Worm (Caenorhabditis elegans) whole organism, L4 larva: Measurements from ENCODE around the gene gop-2.

Source experiments
- D1046.2 ChIP-seq: fragments of 200-800 bp; sonication (Bioruptor generic); IDR thresholded peaks from 2 replicates; pipeline ENCODE4 v1.3.6; 2022; ENCODE audit warnings: missing genetic modification characterization, missing compliant biosample characterization
- F10B5.3 ChIP-seq: sonication (generic microtip); optimal IDR thresholded peaks from 2 replicates; lab custom pipeline; 2016; ENCODE audit warnings: mild to moderate bottlenecking, missing genetic modification characterization, missing compliant biosample characterization
- F44E2.7 ChIP-seq: fragments of 200-800 bp; sonication (Bioruptor generic); IDR thresholded peaks from 2 replicates; pipeline ENCODE4 v2.1.2; 2022; ENCODE audit warnings: missing genetic modification characterization, missing compliant biosample characterization
- R02D3.7 ChIP-seq: fragments of 150-350 bp; sonication (generic microtip); optimal IDR thresholded peaks from 3 replicates; lab custom pipeline; 2014; ENCODE audit warnings: missing biosample characterization, missing genetic modification characterization
- T20F7.1 ChIP-seq: fragments of 200-800 bp; sonication (Bioruptor generic); optimal IDR thresholded peaks from 2 replicates; lab custom pipeline; 2018; ENCODE audit warnings: mild to moderate bottlenecking, missing genetic modification characterization, missing compliant biosample characterization
- Y105C5A.15 ChIP-seq: fragments of 200-800 bp; sonication (Bioruptor generic); IDR thresholded peaks from 2 replicates; pipeline ENCODE4 v1.3.6; 2022; ENCODE audit warnings: missing genetic modification characterization, missing compliant biosample characterization
- Y48G9A.11 ChIP-seq: fragments of 200-800 bp; sonication (Bioruptor generic); IDR thresholded peaks from 2 replicates; pipeline ENCODE4 v1.3.6; 2022; ENCODE audit warnings: missing genetic modification reagents, missing genetic modification characterization, missing compliant biosample characterization
- ZK546.5 ChIP-seq, 2 experiments: sonication (generic microtip); optimal IDR thresholded peaks; 2 replicates each; lab custom pipeline; 2017; ENCODE audit warnings: missing biosample characterization in 2 of 2, missing genetic modification characterization in 2 of 2
- aha-1 ChIP-seq: fragments of 150-350 bp; peaks from one replicate; lab custom pipeline; 2014; ENCODE audit warnings: missing biosample characterization, missing genetic modification characterization
- ama-1 ChIP-seq: fragments of 150-350 bp; optimal IDR thresholded peaks from 2 replicates; lab custom pipeline; 2014; ENCODE audit warnings: inconsistent platforms, mixed read lengths
- attf-4 ChIP-seq: sonication (generic microtip); optimal IDR thresholded peaks from 3 replicates; lab custom pipeline; 2017; ENCODE audit warnings: missing biosample characterization, missing genetic modification characterization
- ceh-20 ChIP-seq: fragments of 200-800 bp; sonication (Bioruptor generic); IDR thresholded peaks from 2 replicates; pipeline ENCODE4 v1.3.6; 2022; ENCODE audit warnings: missing genetic modification reagents, missing genetic modification characterization, missing compliant biosample characterization
- ceh-44 ChIP-seq: fragments of 200-800 bp; sonication (Bioruptor generic); IDR thresholded peaks from 2 replicates; pipeline ENCODE4 v1.3.6; 2022; ENCODE audit warnings: missing genetic modification reagents, missing genetic modification characterization, missing compliant biosample characterization
- ces-1 ChIP-seq: fragments of 150-350 bp; sonication (generic microtip); optimal IDR thresholded peaks from 4 replicates; lab custom pipeline; 2014; ENCODE audit warnings: missing biosample characterization, missing genetic modification reagents, missing genetic modification characterization
- ctbp-1 ChIP-seq: fragments of 200-800 bp; sonication (Bioruptor generic); IDR thresholded peaks from 2 replicates; pipeline ENCODE4 v1.3.6; 2022; ENCODE audit warnings: missing genetic modification reagents, missing genetic modification characterization, missing compliant biosample characterization
- daf-16 ChIP-seq, 3 experiments: sonication (generic microtip); optimal IDR thresholded peaks; 2 replicates each; lab custom pipeline; 2016 to 2017; ENCODE audit warnings: missing genetic modification characterization in 3 of 3, missing genetic modification reagents in 3 of 3, mild to moderate bottlenecking in 2 of 3, missing compliant biosample characterization in 2 of 3, missing biosample characterization in 1 of 3, moderate library complexity in 1 of 3
- daf-19 ChIP-seq: fragments of 200-800 bp; sonication (Bioruptor generic); conservative IDR thresholded peaks from 2 replicates; pipeline ENCODE4 v1.3.6; 2022; ENCODE audit warnings: missing genetic modification characterization, missing compliant biosample characterization
- daf-8 ChIP-seq: fragments of 200-800 bp; sonication (Bioruptor generic); IDR thresholded peaks from 2 replicates; pipeline ENCODE4 v1.3.6; 2022; ENCODE audit warnings: missing genetic modification characterization, missing compliant biosample characterization
- dmd-8 ChIP-seq: fragments of 200-800 bp; sonication (Bioruptor generic); IDR thresholded peaks from 2 replicates; pipeline ENCODE4 v1.3.6; 2022; ENCODE audit warnings: missing genetic modification characterization, missing compliant biosample characterization
- dmd-9 ChIP-seq: fragments of 200-800 bp; sonication (Bioruptor generic); IDR thresholded peaks from 2 replicates; pipeline ENCODE4 v1.3.6; 2022; ENCODE audit warnings: missing genetic modification reagents, missing genetic modification characterization, missing compliant biosample characterization
- duxl-1 ChIP-seq: sonication (generic microtip); optimal IDR thresholded peaks from 2 replicates; lab custom pipeline; 2016; ENCODE audit warnings: mild to moderate bottlenecking, missing genetic modification characterization, moderate library complexity, missing compliant biosample characterization; ENCODE audit not compliant: poor library complexity
- egl-27 ChIP-seq: sonication (generic microtip); optimal IDR thresholded peaks from 3 replicates; lab custom pipeline; 2017; ENCODE audit warnings: missing biosample characterization, missing genetic modification reagents, missing genetic modification characterization
- egl-43 ChIP-seq: fragments of 200-800 bp; sonication (Bioruptor generic); IDR thresholded peaks from 2 replicates; pipeline ENCODE4 v1.3.6; 2022; ENCODE audit warnings: missing genetic modification reagents, missing genetic modification characterization, missing compliant biosample characterization
- fkh-10 ChIP-seq: fragments of 150-350 bp; optimal IDR thresholded peaks from 2 replicates; lab custom pipeline; 2014; ENCODE audit warnings: missing biosample characterization, missing genetic modification reagents, missing genetic modification characterization
- hif-1 ChIP-seq, 2 experiments: sonication (generic microtip); optimal IDR thresholded peaks; 2 replicates each; lab custom pipeline; 2016 to 2017; ENCODE audit warnings: missing compliant biosample characterization in 2 of 2, missing genetic modification characterization in 2 of 2, missing genetic modification reagents in 2 of 2, missing genotype in 2 of 2, mild to moderate bottlenecking in 1 of 2
- hlh-11 ChIP-seq: fragments of 200-800 bp; sonication (Bioruptor generic); optimal IDR thresholded peaks from 2 replicates; lab custom pipeline; 2018; ENCODE audit warnings: mild to moderate bottlenecking, missing genetic modification characterization, missing compliant biosample characterization
- hlh-30 ChIP-seq: sonication (generic microtip); optimal IDR thresholded peaks from 2 replicates; lab custom pipeline; 2017; ENCODE audit warnings: antibody characterized with exemption, mild to moderate bottlenecking, missing genetic modification characterization, missing compliant biosample characterization; ENCODE audit not compliant: insufficient read depth
- lin-1 ChIP-seq: fragments of 200-800 bp; sonication (Bioruptor generic); IDR thresholded peaks from 2 replicates; pipeline ENCODE4 v1.3.6; 2022; ENCODE audit warnings: missing genetic modification reagents, missing genetic modification characterization, missing compliant biosample characterization
- lin-13 ChIP-seq: fragments of 150-350 bp; optimal IDR thresholded peaks from 2 replicates; lab custom pipeline; 2014; ENCODE audit warnings: missing biosample characterization, missing genetic modification reagents, missing genetic modification characterization
- lin-15B ChIP-seq: fragments of 150-350 bp; sonication (generic microtip); optimal IDR thresholded peaks from 3 replicates; lab custom pipeline; 2014; ENCODE audit warnings: missing biosample characterization, missing genetic modification characterization
- lin-38 ChIP-seq: fragments of 200-800 bp; sonication (Bioruptor generic); IDR thresholded peaks from 2 replicates; pipeline ENCODE4 v1.3.6; 2022; ENCODE audit warnings: missing genetic modification reagents, missing genetic modification characterization, missing compliant biosample characterization
- lir-3 ChIP-seq: sonication (generic microtip); optimal IDR thresholded peaks from 2 replicates; lab custom pipeline; 2016; ENCODE audit warnings: mild to moderate bottlenecking, missing genetic modification characterization, missing compliant biosample characterization
- mxl-2 ChIP-seq: fragments of 200-800 bp; sonication (Bioruptor generic); conservative IDR thresholded peaks from 2 replicates; pipeline ENCODE4 v1.3.6; 2022; ENCODE audit warnings: missing genetic modification reagents, missing genetic modification characterization, missing compliant biosample characterization
- mxl-3 ChIP-seq: fragments of 200-800 bp; sonication (Bioruptor generic); optimal IDR thresholded peaks from 2 replicates; lab custom pipeline; 2018; ENCODE audit warnings: mild to moderate bottlenecking, missing genetic modification characterization, missing compliant biosample characterization
- nhr-10 ChIP-seq: fragments of 150-350 bp; optimal IDR thresholded peaks from 2 replicates; lab custom pipeline; 2014; ENCODE audit warnings: missing biosample characterization, missing genetic modification characterization
- nhr-111 ChIP-seq: fragments of 200-800 bp; sonication (Bioruptor generic); optimal IDR thresholded peaks from 2 replicates; lab custom pipeline; 2018; ENCODE audit warnings: mild to moderate bottlenecking, missing genetic modification characterization, missing compliant biosample characterization
- nhr-237 ChIP-seq: sonication (generic microtip); optimal IDR thresholded peaks from 2 replicates; lab custom pipeline; 2017; ENCODE audit warnings: missing biosample characterization, missing genetic modification characterization
- nhr-25 ChIP-seq: sonication (generic microtip); optimal IDR thresholded peaks from 2 replicates; lab custom pipeline; 2017; ENCODE audit warnings: missing genetic modification characterization, mild to moderate bottlenecking, missing compliant biosample characterization, antibody characterized with exemption, moderate library complexity, borderline replicate concordance; ENCODE audit not compliant: insufficient read depth
- nhr-41 ChIP-seq: fragments of 200-800 bp; sonication (Bioruptor generic); IDR thresholded peaks from 2 replicates; pipeline ENCODE4 v1.3.6; 2022; ENCODE audit warnings: missing genetic modification reagents, missing genetic modification characterization, missing compliant biosample characterization
- nhr-42 ChIP-seq: fragments of 200-800 bp; sonication (Bioruptor generic); IDR thresholded peaks from 2 replicates; pipeline ENCODE4 v1.3.6; 2022; ENCODE audit warnings: missing genetic modification characterization, missing compliant biosample characterization
- nhr-77 ChIP-seq: fragments of 150-350 bp; optimal IDR thresholded peaks from 2 replicates; lab custom pipeline; 2014; ENCODE audit warnings: missing biosample characterization, missing genetic modification characterization
- pha-4 ChIP-seq, 2 experiments: fragments of 150-350 bp in 1 of 2; fragments of 200-800 bp in 1 of 2; sonication (Bioruptor generic) in 1 of 2; IDR thresholded peaks in 1 of 2; optimal IDR thresholded peaks in 1 of 2; 2 replicates each; pipeline versions ENCODE4 v1.3.6 to Lab custom; 2014 to 2022; ENCODE audit warnings: missing genetic modification characterization in 2 of 2, missing genetic modification reagents in 2 of 2, missing biosample characterization in 1 of 2, missing compliant biosample characterization in 1 of 2
- sdz-12 ChIP-seq: fragments of 200-800 bp; sonication (Bioruptor generic); optimal IDR thresholded peaks from 2 replicates; lab custom pipeline; 2018; ENCODE audit warnings: mild to moderate bottlenecking, missing genetic modification characterization, missing compliant biosample characterization
- snpc-1.2 ChIP-seq: fragments of 200-800 bp; sonication (Bioruptor generic); IDR thresholded peaks from 2 replicates; pipeline ENCODE4 v1.3.6; 2022; ENCODE audit warnings: missing genetic modification reagents, missing genetic modification characterization, missing compliant biosample characterization
- snpc-4 ChIP-seq: fragments of 150-350 bp; optimal IDR thresholded peaks from 2 replicates; lab custom pipeline; 2014; ENCODE audit warnings: missing biosample characterization, missing genetic modification characterization
- unc-62 ChIP-seq, 3 experiments: fragments of 150-350 bp in 1 of 3; sonication (generic microtip); optimal IDR thresholded peaks in 2 of 3; peaks in 1 of 3; 1 replicate in 1 of 3; 2 replicates in 2 of 3; lab custom pipeline; 2014 to 2017; ENCODE audit warnings: missing biosample characterization in 3 of 3, missing genetic modification characterization in 3 of 3, missing genetic modification reagents in 3 of 3, missing genotype in 1 of 3
- vab-7 ChIP-seq: fragments of 200-800 bp; sonication (Bioruptor generic); IDR thresholded peaks from 2 replicates; pipeline ENCODE4 v1.3.6; 2022; ENCODE audit warnings: missing genetic modification reagents, missing genetic modification characterization, missing compliant biosample characterization
- zip-11 ChIP-seq: fragments of 200-800 bp; sonication (Bioruptor generic); IDR thresholded peaks from 2 replicates; pipeline ENCODE4 v1.3.6; 2022; ENCODE audit warnings: missing genetic modification characterization, missing compliant biosample characterization
- ztf-11 ChIP-seq: fragments of 150-350 bp; optimal IDR thresholded peaks from 2 replicates; lab custom pipeline; 2014; ENCODE audit warnings: missing biosample characterization, missing genetic modification characterization
- ztf-7 ChIP-seq: fragments of 150-350 bp; optimal IDR thresholded peaks from 2 replicates; lab custom pipeline; 2014; ENCODE audit warnings: missing biosample characterization, missing genetic modification characterization

The gop-2 gene

DNA sequence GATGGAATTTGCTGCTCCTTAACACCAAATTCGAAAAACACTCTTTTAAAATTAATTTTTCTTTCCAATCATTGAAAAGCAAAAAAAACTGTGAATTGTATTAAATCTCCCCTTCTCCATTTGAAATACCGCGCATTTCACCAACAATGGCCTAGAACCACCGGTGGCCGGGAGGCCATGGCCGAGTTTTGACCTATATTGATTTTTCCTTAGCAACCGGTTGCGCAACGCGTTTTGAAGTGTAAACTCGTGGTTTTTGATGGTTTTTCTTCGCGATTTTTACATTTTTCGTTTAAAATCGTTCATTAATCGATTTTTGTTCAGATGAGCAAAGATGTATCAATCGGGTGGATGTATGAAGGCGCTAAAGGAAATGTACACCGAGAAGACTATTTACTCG lies 49.5 kb downstream of the gop-2 start, which contains the start of gene mog-3 (continued):
- TF ChIP-seq dmd-9 (GFP tag; lab: Robert Waterston, UW) (0 out of 2 replicates have a peak, but pooled peaks have one; percentile 53), unc-62 (GFP tag; optimal IDR thresholded peaks at IDR 0.05 in 1 of 2; lab: Kevin White, UChicago) (no peak), unc-62 (tag; optimal IDR thresholded peaks at IDR 0.05; lab: Kevin White, UChicago) (no peak), F10B5.3 (tag; lab: Kevin White, UChicago) (no peak), daf-19 (GFP tag; lab: Robert Waterston, UW) (no peak), nhr-10 (tag; lab: Kevin White, UChicago) (no peak), mxl-3 (peak; percentile 34), nhr-111 (GFP tag; lab: Kevin White, UChicago) (no peak), dmd-8 (no peak), lin-1 (GFP tag; lab: Robert Waterston, UW) (no peak), sdz-12 (GFP tag; lab: Kevin White, UChicago) (no peak), pha-4 (GFP tag; IDR thresholded peaks at IDR 0.05; lab: Robert Waterston, UW) (no peak), pha-4 (tag; optimal IDR thresholded peaks at IDR 0.05; lab: Kevin White, UChicago) (no peak), snpc-1.2 (GFP tag; lab: Robert Waterston, UW) (no peak), vab-7 (GFP tag; lab: Robert Waterston, UW) (no peak), lir-3 (tag; lab: Kevin White, UChicago) (no peak), ceh-20 (GFP tag; lab: Robert Waterston, UW) (no peak), T20F7.1 (no peak), D1046.2 (GFP tag; lab: Robert Waterston, UW) (no peak), nhr-25 (tag; lab: Kevin White, UChicago) (no peak), ces-1 (GFP tag; lab: Kevin White, UChicago) (no peak), ceh-44 (GFP tag; lab: Robert Waterston, UW) (no peak), snpc-4 (tag; lab: Kevin White, UChicago) (no peak), hif-1 (tag; optimal IDR thresholded peaks at IDR 0.05; lab: Kevin White, UChicago) (peak in 1 of 2 experiments; percentile 87), ZK546.5 (tag; optimal IDR thresholded peaks at IDR 0.05; lab: Kevin White, UChicago) (no peak), ztf-7 (no peak), lin-15B (tag; lab: Kevin White, UChicago) (no peak), nhr-77 (tag; lab: Kevin White, UChicago) (no peak), F44E2.7 (GFP tag; lab: Robert Waterston, UW) (no peak), lin-13 (no peak), aha-1 (tag; lab: Kevin White, UChicago) (peak; percentile 47), nhr-237 (no peak), lin-38 (GFP tag; lab: Robert Waterston, UW) (peak; percentile 65), ztf-11 (tag; lab: Kevin White, UChicago) (no peak), Y105C5A.15 (GFP tag; lab: Robert Waterston, UW) (no peak), duxl-1 (tag; lab: Kevin White, UChicago) (no peak), mxl-2 (GFP tag; lab: Robert Waterston, UW) (no peak), nhr-42 (GFP tag; lab: Robert Waterston, UW) (no peak), hlh-11 (tag; lab: Kevin White, UChicago) (peak; percentile 16), ctbp-1 (no peak), attf-4 (tag; lab: Kevin White, UChicago) (no peak), R02D3.7 (no peak), daf-16 (GFP tag; optimal IDR thresholded peaks at IDR 0.05; lab: Kevin White, UChicago) (no peak), daf-16 (tag; optimal IDR thresholded peaks at IDR 0.05; lab: Kevin White, UChicago) (peak; percentile 30), zip-11 (GFP tag; lab: Robert Waterston, UW) (no peak), hlh-30 (tag; lab: Kevin White, UChicago) (peak; percentile 52), Y48G9A.11 (GFP tag; lab: Robert Waterston, UW) (no peak), egl-43 (GFP tag; lab: Robert Waterston, UW) (no peak), fkh-10 (peak; percentile 22), nhr-41 (GFP tag; lab: Robert Waterston, UW) (no peak), ama-1 (peak; percentile 65), egl-27 (tag; lab: Kevin White, UChicago) (no peak), daf-8 (GFP tag; lab: Robert Waterston, UW) (no peak)
